Fruit fly (Drosophila melanogaster) whole organism, adult: Measurements from ENCODE around the gene Rheb.

Source experiments
- CG11617 ChIP-seq: fragments of 200-800 bp; sonication (Bioruptor generic); optimal IDR thresholded peaks from 2 replicates; lab custom pipeline; 2017; ENCODE audit warnings: mild to moderate bottlenecking, missing biosample characterization, missing genetic modification reagents, missing genetic modification characterization
- CG12768 ChIP-seq: fragments of 200-800 bp; sonication (Bioruptor generic); optimal IDR thresholded peaks from 2 replicates; lab custom pipeline; 2017; ENCODE audit warnings: missing biosample characterization, missing genetic modification characterization, mild to moderate bottlenecking, moderate library complexity, missing genetic modification reagents
- CG14711 ChIP-seq: fragments of 200-800 bp; sonication (Bioruptor generic); optimal IDR thresholded peaks from 2 replicates; lab custom pipeline; 2018; ENCODE audit warnings: missing biosample characterization, mild to moderate bottlenecking, missing genetic modification characterization, moderate library complexity
- CG1620 ChIP-seq: fragments of 200-800 bp; sonication (Bioruptor generic); optimal IDR thresholded peaks from 2 replicates; lab custom pipeline; 2016; ENCODE audit warnings: missing biosample characterization, missing genetic modification characterization
- CG33017 ChIP-seq: fragments of 200-800 bp; sonication (Bioruptor generic); optimal IDR thresholded peaks from 2 replicates; lab custom pipeline; 2018; ENCODE audit warnings: missing biosample characterization, mild to moderate bottlenecking, missing genetic modification characterization, moderate library complexity
- CG5204 ChIP-seq: fragments of 200-800 bp; sonication (Bioruptor generic); optimal IDR thresholded peaks from 2 replicates; lab custom pipeline; 2016; ENCODE audit warnings: missing biosample characterization, missing genetic modification characterization
- CG7045 ChIP-seq: fragments of 200-800 bp; sonication (Bioruptor generic); optimal IDR thresholded peaks from 2 replicates; lab custom pipeline; 2017; ENCODE audit warnings: missing biosample characterization, mild to moderate bottlenecking, missing genetic modification characterization
- CG7101 ChIP-seq: fragments of 200-800 bp; sonication (Bioruptor generic); optimal IDR thresholded peaks from 2 replicates; lab custom pipeline; 2018; ENCODE audit warnings: missing biosample characterization, mild to moderate bottlenecking, missing genetic modification characterization, moderate library complexity
- Clk ChIP-seq: fragments of 200-800 bp; sonication (Bioruptor generic); optimal IDR thresholded peaks from 2 replicates; lab custom pipeline; 2017; ENCODE audit warnings: missing biosample characterization, missing genetic modification characterization
- Crg-1 ChIP-seq: fragments of 200-800 bp; sonication (Bioruptor generic); optimal IDR thresholded peaks from 2 replicates; lab custom pipeline; 2016; ENCODE audit warnings: missing biosample characterization, missing genetic modification characterization
- Hr96 ChIP-seq: fragments of 200-800 bp; sonication (Bioruptor generic); optimal IDR thresholded peaks from 2 replicates; lab custom pipeline; 2016; ENCODE audit warnings: missing biosample characterization, missing genetic modification characterization
- Mnt ChIP-seq: fragments of 200-800 bp; sonication (Bioruptor generic); optimal IDR thresholded peaks from 2 replicates; lab custom pipeline; 2016; ENCODE audit warnings: missing biosample characterization, mild to moderate bottlenecking, missing genetic modification characterization
- bab1 ChIP-seq: fragments of 200-800 bp; sonication (Bioruptor generic); optimal IDR thresholded peaks from 3 replicates; lab custom pipeline; 2019; ENCODE audit warnings: missing biosample characterization, mild to moderate bottlenecking, missing genetic modification characterization, moderate library complexity
- cic ChIP-seq: fragments of 200-800 bp; sonication (Bioruptor generic); optimal IDR thresholded peaks from 2 replicates; lab custom pipeline; 2017; ENCODE audit warnings: missing biosample characterization, mild to moderate bottlenecking, missing genetic modification characterization, moderate library complexity
- cnc ChIP-seq, 2 experiments: fragments of >200 bp; optimal IDR thresholded peaks; 2 replicates each; lab custom pipeline; 2017
- kay ChIP-seq: fragments of 200-800 bp; sonication (Bioruptor generic); peaks from one replicate; lab custom pipeline; 2016; ENCODE audit warnings: missing biosample characterization, missing genetic modification characterization, borderline replicate concordance
- ovo ChIP-seq: fragments of 200-800 bp; sonication (Bioruptor generic); optimal IDR thresholded peaks from 2 replicates; lab custom pipeline; 2016; ENCODE audit warnings: missing biosample characterization, missing genetic modification characterization
- pad ChIP-seq: fragments of 200-800 bp; sonication (Bioruptor generic); optimal IDR thresholded peaks from 3 replicates; lab custom pipeline; 2017; ENCODE audit warnings: missing biosample characterization, missing genetic modification characterization, mild to moderate bottlenecking, moderate library complexity, missing genetic modification reagents
- tj ChIP-seq: fragments of 200-800 bp; sonication (Bioruptor generic); optimal IDR thresholded peaks from 3 replicates; lab custom pipeline; 2017; ENCODE audit warnings: missing biosample characterization, mild to moderate bottlenecking, missing genetic modification characterization, moderate library complexity
- toe ChIP-seq: fragments of 200-800 bp; sonication (Bioruptor generic); optimal IDR thresholded peaks from 2 replicates; lab custom pipeline; 2016; ENCODE audit warnings: missing biosample characterization, missing genetic modification characterization

The Rheb gene

dm6 chr3R:5606477-5606876 is 37.8 kb downstream of the Rheb start, which contains the start of gene asl:
Gene asl (minus strand): TSS chr3R:5606543.
- TF ChIP-seq CG14711 (tag; lab: Kevin White, UChicago) = peak; percentile 99
- peak; percentile 72 for TF ChIP-seq bab1 (GFP tag; lab: Kevin White, UChicago)
- TF ChIP-seq CG5204 (GFP tag; lab: Kevin White, UChicago) = no peak
- TF ChIP-seq Hr96 (GFP tag; lab: Kevin White, UChicago) = no peak
- TF ChIP-seq tj (GFP tag; lab: Kevin White, UChicago) = no peak
- TF ChIP-seq cic = peak; percentile 25
- TF ChIP-seq CG7101 (tag; lab: Kevin White, UChicago) = peak; percentile 60
- TF ChIP-seq Mnt (GFP tag; lab: Kevin White, UChicago) = peak; percentile 59
- no peak for TF ChIP-seq kay (GFP tag; lab: Kevin White, UChicago)
- TF ChIP-seq cnc (optimal IDR thresholded peaks at IDR 0.05; lab: Kevin White, UChicago) = no peak
- TF ChIP-seq CG1620 (GFP tag; lab: Kevin White, UChicago) = peak; percentile 45
- no peak for TF ChIP-seq ovo (GFP tag; lab: Kevin White, UChicago)
- TF ChIP-seq toe (GFP tag; lab: Kevin White, UChicago) = no peak
- no peak for TF ChIP-seq Clk
- peak; percentile 52 for TF ChIP-seq CG33017 (tag; lab: Kevin White, UChicago)
- no peak for TF ChIP-seq Crg-1 (GFP tag; lab: Kevin White, UChicago)
- peak; percentile 43 for TF ChIP-seq CG11617 (GFP tag; lab: Kevin White, UChicago)
- peak; percentile 44 for TF ChIP-seq CG7045 (GFP tag; lab: Kevin White, UChicago)
- peak; percentile 11 for TF ChIP-seq CG12768
- TF ChIP-seq pad (GFP tag; lab: Kevin White, UChicago) = peak; percentile 32

- TF ChIP-seq bab1 (GFP tag; lab: Kevin White, UChicago) (no peak), Clk (no peak), Crg-1 (GFP tag; lab: Kevin White, UChicago) (no peak), pad (GFP tag; lab: Kevin White, UChicago) (no peak), CG7101 (tag; lab: Kevin White, UChicago) (no peak), CG1620 (GFP tag; lab: Kevin White, UChicago) (no peak), toe (GFP tag; lab: Kevin White, UChicago) (no peak), CG5204 (GFP tag; lab: Kevin White, UChicago) (no peak), cic (no peak), tj (GFP tag; lab: Kevin White, UChicago) (no peak), CG7045 (GFP tag; lab: Kevin White, UChicago) (no peak), Mnt (GFP tag; lab: Kevin White, UChicago) (no peak), Hr96 (GFP tag; lab: Kevin White, UChicago) (no peak), CG11617 (GFP tag; lab: Kevin White, UChicago) (no peak), CG14711 (tag; lab: Kevin White, UChicago) (no peak)
Measured at dm6 chr3R:5608422-5608821, 39.7 kb downstream of the Rheb start.

- no peak for TF ChIP-seq CG1620 (GFP tag; lab: Kevin White, UChicago)
- TF ChIP-seq Clk = no peak
- TF ChIP-seq pad (GFP tag; lab: Kevin White, UChicago) = no peak
- no peak for TF ChIP-seq cic
- TF ChIP-seq ovo (GFP tag; lab: Kevin White, UChicago) = no peak
- TF ChIP-seq toe (GFP tag; lab: Kevin White, UChicago) = no peak
- TF ChIP-seq CG5204 (GFP tag; lab: Kevin White, UChicago) = no peak
Measured at dm6 chr3R:5610656-5611055, 41.9 kb downstream of the Rheb start.

- TF ChIP-seq cic = no peak
- peak; percentile 0 for TF ChIP-seq pad (GFP tag; lab: Kevin White, UChicago)
Measured at dm6 chr3R:5611167-5611566, 42.4 kb downstream of the Rheb start.

- no peak for TF ChIP-seq CG7045 (GFP tag; lab: Kevin White, UChicago)
- no peak for TF ChIP-seq CG5204 (GFP tag; lab: Kevin White, UChicago)
- no peak for TF ChIP-seq toe (GFP tag; lab: Kevin White, UChicago)
- TF ChIP-seq ovo (GFP tag; lab: Kevin White, UChicago) = no peak
- TF ChIP-seq cic = no peak
- TF ChIP-seq CG14711 (tag; lab: Kevin White, UChicago) = no peak
- TF ChIP-seq Mnt (GFP tag; lab: Kevin White, UChicago) = no peak
- TF ChIP-seq tj (GFP tag; lab: Kevin White, UChicago) = no peak
- TF ChIP-seq cnc (optimal IDR thresholded peaks at IDR 0.05; lab: Kevin White, UChicago) = no peak
- no peak for TF ChIP-seq Hr96 (GFP tag; lab: Kevin White, UChicago)
- TF ChIP-seq CG1620 (GFP tag; lab: Kevin White, UChicago) = no peak
- no peak for TF ChIP-seq CG12768
- TF ChIP-seq bab1 (GFP tag; lab: Kevin White, UChicago) = no peak
- no peak for TF ChIP-seq CG33017 (tag; lab: Kevin White, UChicago)
- no peak for TF ChIP-seq CG7101 (tag; lab: Kevin White, UChicago)
- TF ChIP-seq Clk = no peak
- TF ChIP-seq Crg-1 (GFP tag; lab: Kevin White, UChicago) = no peak
- no peak for TF ChIP-seq CG11617 (GFP tag; lab: Kevin White, UChicago)
Measured at dm6 chr3R:5611733-5612132, 43.0 kb downstream of the Rheb start.

dm6 chr3R:5612372-5613113 is 43.8 kb downstream of the Rheb start, which contains the start of gene Rga:
Gene Rga (minus strand): TSS chr3R:5613112.
- TF ChIP-seq CG7101 (tag; lab: Kevin White, UChicago) (no peak), tj (GFP tag; lab: Kevin White, UChicago) (peak; percentile 2)
